Worm (Caenorhabditis elegans) whole organism, L3 larva: ENCODE measurements around the gene tab-1.
A peak's percentile ranks its signal among the peaks of the same experiment; 100 is the strongest.

Experiments used
- ZK546.5 ChIP-seq: sonication (generic microtip); optimal IDR thresholded peaks from 2 replicates; lab custom pipeline; 2017; ENCODE audit warnings: missing biosample characterization, missing genetic modification characterization
- ceh-16 ChIP-seq: sonication (generic microtip); optimal IDR thresholded peaks from 2 replicates; lab custom pipeline; 2017; ENCODE audit warnings: missing biosample characterization, missing genetic modification characterization
- ceh-82 ChIP-seq: fragments of 150-350 bp; optimal IDR thresholded peaks from 2 replicates; lab custom pipeline; 2014; ENCODE audit warnings: missing biosample characterization, missing genetic modification characterization
- fos-1 ChIP-seq: fragments of 150-350 bp; optimal IDR thresholded peaks from 2 replicates; lab custom pipeline; 2014; ENCODE audit warnings: missing biosample characterization, missing genetic modification characterization
- lin-15B ChIP-seq: fragments of 150-350 bp; optimal IDR thresholded peaks from 2 replicates; lab custom pipeline; 2014; ENCODE audit warnings: missing biosample characterization, missing genetic modification characterization
- lin-39 ChIP-seq: fragments of 150-350 bp; optimal IDR thresholded peaks from 2 replicates; lab custom pipeline; 2018; ENCODE audit warnings: missing biosample characterization, missing genetic modification reagents, missing genetic modification characterization
- nhr-11 ChIP-seq: fragments of 150-350 bp; optimal IDR thresholded peaks from 2 replicates; lab custom pipeline; 2014; ENCODE audit warnings: missing biosample characterization, missing genetic modification characterization
- nhr-237 ChIP-seq: fragments of 150-350 bp; optimal IDR thresholded peaks from 2 replicates; lab custom pipeline; 2014; ENCODE audit warnings: missing biosample characterization, missing genetic modification characterization
- nhr-67 ChIP-seq: fragments of 150-350 bp; optimal IDR thresholded peaks from 2 replicates; lab custom pipeline; 2014; ENCODE audit warnings: missing biosample characterization, missing genetic modification characterization
- pha-4 ChIP-seq: fragments of 150-350 bp; optimal IDR thresholded peaks from 2 replicates; lab custom pipeline; 2014; ENCODE audit warnings: missing biosample characterization, missing genetic modification reagents, missing genetic modification characterization
- zag-1 ChIP-seq: fragments of 150-350 bp; optimal IDR thresholded peaks from 2 replicates; lab custom pipeline; 2014; ENCODE audit warnings: missing biosample characterization, missing genetic modification characterization
- ztf-11 ChIP-seq: fragments of 150-350 bp; optimal IDR thresholded peaks from 2 replicates; lab custom pipeline; 2014; ENCODE audit warnings: missing biosample characterization, missing genetic modification characterization

ce11 chrII:6825732-6826131 is 22.6 kb downstream of the tab-1 start:
- no peak for TF ChIP-seq ceh-82 (tag; lab: Kevin White, UChicago)
- TF ChIP-seq ztf-11 (tag; lab: Kevin White, UChicago), result no peak
- TF ChIP-seq pha-4 (tag; lab: Kevin White, UChicago), result no peak
- no peak for TF ChIP-seq ceh-16 (tag; lab: Kevin White, UChicago)
- TF ChIP-seq nhr-11 (tag; lab: Kevin White, UChicago), result no peak
- TF ChIP-seq zag-1 (tag; lab: Kevin White, UChicago), result no peak
- no peak for TF ChIP-seq nhr-67
- TF ChIP-seq lin-39, result peak; percentile 63
- no peak for TF ChIP-seq ZK546.5 (tag; lab: Kevin White, UChicago)
- TF ChIP-seq lin-15B (tag; lab: Kevin White, UChicago), result no peak
- no peak for TF ChIP-seq fos-1
- no peak for TF ChIP-seq nhr-237
